Worm (Caenorhabditis elegans) whole organism, L3 larva: ENCODE measurements around the gene T19D2.13.

Experiments
- R02D3.7 ChIP-seq: fragments of 150-350 bp; optimal IDR thresholded peaks from 2 replicates; lab custom pipeline; 2014; ENCODE audit warnings: missing biosample characterization, missing genetic modification characterization
- ZK546.5 ChIP-seq: sonication (generic microtip); optimal IDR thresholded peaks from 2 replicates; lab custom pipeline; 2017; ENCODE audit warnings: missing biosample characterization, missing genetic modification characterization
- aly-2 ChIP-seq: fragments of 150-350 bp; optimal IDR thresholded peaks from 2 replicates; lab custom pipeline; 2014; ENCODE audit warnings: missing biosample characterization, missing genetic modification characterization
- ama-1 ChIP-seq: fragments of 150-350 bp; optimal IDR thresholded peaks from 2 replicates; lab custom pipeline; 2018
- ceh-28 ChIP-seq: fragments of 150-350 bp; optimal IDR thresholded peaks from 2 replicates; lab custom pipeline; 2014; ENCODE audit warnings: missing biosample characterization, missing genetic modification reagents, missing genetic modification characterization
- ceh-82 ChIP-seq: fragments of 150-350 bp; optimal IDR thresholded peaks from 2 replicates; lab custom pipeline; 2014; ENCODE audit warnings: missing biosample characterization, missing genetic modification characterization
- ceh-9 ChIP-seq: sonication (generic microtip); optimal IDR thresholded peaks from 2 replicates; lab custom pipeline; 2018; ENCODE audit warnings: missing biosample characterization, missing genetic modification characterization
- daf-12 ChIP-seq: fragments of 150-350 bp; optimal IDR thresholded peaks from 2 replicates; lab custom pipeline; 2014; ENCODE audit warnings: missing biosample characterization, missing genetic modification reagents, missing genetic modification characterization
- elt-2 ChIP-seq: sonication (generic microtip); optimal IDR thresholded peaks from 2 replicates; lab custom pipeline; 2016; ENCODE audit warnings: missing genetic modification reagents, mild to moderate bottlenecking, missing genetic modification characterization, missing compliant biosample characterization
- elt-3 ChIP-seq, 3 experiments: fragments of 150-350 bp in 1 of 3; sonication (generic microtip) in 2 of 3; optimal IDR thresholded peaks; 2 replicates in 2 of 3; 4 replicates in 1 of 3; lab custom pipeline; 2014 to 2017; ENCODE audit warnings: missing biosample characterization in 3 of 3, missing genetic modification characterization in 3 of 3
- eor-1 ChIP-seq, 2 experiments: fragments of 150-350 bp; optimal IDR thresholded peaks; 2 replicates each; lab custom pipeline; 2014 to 2018; ENCODE audit warnings: missing biosample characterization in 2 of 2, missing genetic modification characterization in 2 of 2
- fkh-10 ChIP-seq: sonication (generic microtip); optimal IDR thresholded peaks from 2 replicates; lab custom pipeline; 2017; ENCODE audit warnings: missing biosample characterization, missing genetic modification reagents, missing genetic modification characterization
- hmg-11 ChIP-seq: sonication (generic microtip); optimal IDR thresholded peaks from 2 replicates; lab custom pipeline; 2016; ENCODE audit warnings: missing genetic modification characterization, missing compliant biosample characterization
- lin-15B ChIP-seq: fragments of 150-350 bp; optimal IDR thresholded peaks from 2 replicates; lab custom pipeline; 2014; ENCODE audit warnings: missing biosample characterization, missing genetic modification characterization
- lin-39 ChIP-seq: fragments of 150-350 bp; optimal IDR thresholded peaks from 2 replicates; lab custom pipeline; 2018; ENCODE audit warnings: missing biosample characterization, missing genetic modification reagents, missing genetic modification characterization
- lsy-12 ChIP-seq: sonication (generic microtip); optimal IDR thresholded peaks from 2 replicates; lab custom pipeline; 2016; ENCODE audit warnings: mild to moderate bottlenecking, missing genetic modification characterization, missing compliant biosample characterization
- mml-1 ChIP-seq: fragments of 150-350 bp; sonication (generic microtip); optimal IDR thresholded peaks from 3 replicates; lab custom pipeline; 2014; ENCODE audit warnings: missing biosample characterization, missing genetic modification characterization
- nfya-1 ChIP-seq: sonication (generic microtip); optimal IDR thresholded peaks from 2 replicates; lab custom pipeline; 2017; ENCODE audit warnings: missing genetic modification characterization, mild to moderate bottlenecking, missing compliant biosample characterization, antibody characterized with exemption, moderate library complexity; ENCODE audit not compliant: insufficient read depth
- nhr-11 ChIP-seq: fragments of 150-350 bp; optimal IDR thresholded peaks from 2 replicates; lab custom pipeline; 2014; ENCODE audit warnings: missing biosample characterization, missing genetic modification characterization
- nhr-12 ChIP-seq: fragments of 150-350 bp; optimal IDR thresholded peaks from 2 replicates; lab custom pipeline; 2014; ENCODE audit warnings: missing biosample characterization, missing genetic modification characterization
- nhr-76 ChIP-seq: fragments of 150-350 bp; sonication (generic microtip); optimal IDR thresholded peaks from 5 replicates; lab custom pipeline; 2014; ENCODE audit warnings: missing biosample characterization, missing genetic modification characterization
- pha-4 ChIP-seq: fragments of 150-350 bp; optimal IDR thresholded peaks from 2 replicates; lab custom pipeline; 2014; ENCODE audit warnings: missing biosample characterization, missing genetic modification reagents, missing genetic modification characterization
- pqm-1 ChIP-seq: fragments of 150-350 bp; optimal IDR thresholded peaks from 2 replicates; lab custom pipeline; 2017; ENCODE audit warnings: missing biosample characterization, missing genetic modification characterization, inconsistent platforms
- skn-1 ChIP-seq: fragments of 150-350 bp; optimal IDR thresholded peaks from 2 replicates; lab custom pipeline; 2014; ENCODE audit warnings: missing biosample characterization, missing genetic modification characterization
- snpc-4 ChIP-seq: fragments of 150-350 bp; optimal IDR thresholded peaks from 2 replicates; lab custom pipeline; 2014; ENCODE audit warnings: missing biosample characterization, missing genetic modification characterization
- tbx-2 ChIP-seq: sonication (generic microtip); optimal IDR thresholded peaks from 2 replicates; lab custom pipeline; 2016; ENCODE audit warnings: mild to moderate bottlenecking, missing genetic modification characterization, missing compliant biosample characterization

T19D2.13 gene

DNA sequence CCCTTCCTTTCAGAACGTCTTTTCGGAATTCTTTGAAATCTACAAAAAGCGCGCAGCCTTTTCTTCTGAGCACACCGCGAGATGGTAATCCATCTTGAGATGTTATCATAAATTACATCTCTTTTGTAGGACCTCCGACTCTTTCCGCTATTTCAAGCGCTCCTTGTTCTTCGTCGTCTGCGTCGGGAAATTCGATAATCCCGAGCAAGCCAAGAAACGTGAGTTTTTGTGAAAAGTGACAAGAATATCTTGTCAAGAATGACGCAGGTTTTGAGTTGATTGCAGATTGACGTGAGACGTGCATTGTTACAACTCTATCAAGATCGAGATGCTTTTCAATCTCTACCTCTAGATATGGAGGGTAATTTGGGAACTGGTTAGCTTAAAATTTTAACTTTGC is 18.2 kb upstream of the T19D2.13 start:
- TF ChIP-seq fkh-10 (GFP tag; lab: Kevin White, UChicago) (peak; percentile 71), ZK546.5 (tag; lab: Kevin White, UChicago) (no peak), pha-4 (tag; lab: Kevin White, UChicago) (no peak), snpc-4 (tag; lab: Kevin White, UChicago) (no peak), elt-3 (tag; optimal IDR thresholded peaks at IDR 0.05; lab: Kevin White, UChicago) (no peak), pqm-1 (tag; lab: Kevin White, UChicago) (no peak)

DNA sequence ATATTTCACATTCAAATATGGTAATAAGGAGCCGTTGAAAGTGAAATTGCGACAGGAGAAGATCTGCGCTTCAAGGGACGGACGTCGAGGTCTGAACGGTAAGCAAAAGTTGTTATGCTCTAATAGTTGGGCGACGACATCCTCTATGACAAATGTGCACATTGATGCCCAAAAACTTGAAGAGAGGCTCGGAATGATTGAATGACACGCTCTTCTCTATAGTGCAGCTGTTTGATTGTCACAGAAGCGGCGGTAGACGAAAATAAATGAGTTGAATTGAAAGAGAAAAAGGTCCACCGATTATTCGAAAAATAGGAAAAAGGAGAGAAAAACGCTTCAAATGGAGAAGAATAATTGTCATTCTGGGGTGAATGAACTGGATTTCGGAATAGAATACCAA is 17.1 kb upstream of the T19D2.13 start:
- TF ChIP-seq lin-39 (tag; lab: Kevin White, UChicago) (peak; percentile 44), tbx-2 (no peak)

DNA sequence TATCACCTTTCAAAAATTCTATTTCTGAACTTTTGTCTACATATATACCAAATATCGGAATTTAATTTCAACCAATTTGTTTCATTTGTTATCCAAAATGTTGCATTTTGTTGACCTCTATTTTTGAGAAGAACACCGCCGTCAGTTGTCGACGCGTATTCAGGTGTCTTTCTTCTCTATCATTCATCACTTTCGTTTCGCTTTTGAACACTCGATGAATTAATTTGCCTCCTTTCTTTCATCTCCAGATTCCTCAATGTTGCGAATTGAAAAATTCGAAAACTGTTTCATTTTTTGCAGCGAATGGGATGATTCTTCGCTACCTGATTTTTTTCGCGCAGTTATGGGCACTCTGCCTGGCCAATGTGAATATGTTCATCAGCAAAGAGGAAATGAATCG is 16.1 kb upstream of the T19D2.13 start, which contains the start of gene lin-18:
Gene lin-18, plus strand, starts transcription at position 301 of the 400 bp plus-strand sequence.
- TF ChIP-seq daf-12 = no peak
- TF ChIP-seq nfya-1 = no peak
- TF ChIP-seq elt-2 (tag; lab: Kevin White, UChicago) = no peak
- no peak for TF ChIP-seq pqm-1 (tag; lab: Kevin White, UChicago)
- no peak for TF ChIP-seq ceh-9 (tag; lab: Kevin White, UChicago)
- no peak for TF ChIP-seq eor-1 (tag; optimal IDR thresholded peaks at IDR 0.05; lab: Kevin White, UChicago)
- TF ChIP-seq snpc-4 (tag; lab: Kevin White, UChicago) = no peak
- TF ChIP-seq nhr-76 (tag; lab: Kevin White, UChicago) = no peak
- TF ChIP-seq lsy-12 (tag; lab: Kevin White, UChicago) = no peak
- TF ChIP-seq ceh-82 (tag; lab: Kevin White, UChicago) = no peak
- no peak for TF ChIP-seq mml-1 (tag; lab: Kevin White, UChicago)
- TF ChIP-seq, all 47 proteins: peak for 0

DNA sequence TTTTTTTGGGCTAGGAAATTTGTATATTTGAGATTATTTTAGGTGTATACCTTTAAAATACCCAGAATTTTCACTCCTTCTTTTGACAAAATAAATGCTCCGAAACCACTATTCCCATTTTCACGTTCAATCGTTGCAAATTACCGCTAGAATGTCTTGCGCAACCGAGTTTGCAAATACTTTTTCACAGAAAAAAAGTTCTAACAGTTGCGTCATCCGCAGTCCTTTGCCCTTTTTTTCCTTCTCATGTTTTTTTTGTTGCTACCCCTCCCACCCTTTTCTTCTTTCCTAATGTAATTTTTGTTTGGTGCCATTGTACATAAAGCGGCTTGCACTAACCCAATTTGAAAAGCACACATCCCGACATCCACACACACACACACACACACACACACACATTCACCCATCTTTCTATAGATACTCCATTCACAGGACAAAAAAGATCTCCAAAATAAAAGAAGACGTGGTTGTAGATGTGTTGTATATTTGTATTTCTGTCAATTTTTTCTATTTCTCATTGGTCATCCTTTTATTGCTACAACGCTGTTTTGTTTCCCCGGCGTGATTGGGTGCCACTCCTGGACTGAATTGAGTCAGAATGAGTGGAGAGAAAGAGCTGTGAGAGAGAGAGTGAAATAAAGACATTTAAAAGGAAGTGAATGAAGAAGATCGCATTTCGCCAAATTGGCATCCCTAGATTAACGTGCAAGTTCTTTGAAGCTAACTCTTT is 15.5 kb upstream of the T19D2.13 start:
- peak; percentile 23 for TF ChIP-seq nfya-1
- no peak for TF ChIP-seq R02D3.7 (tag; lab: Kevin White, UChicago)

DNA sequence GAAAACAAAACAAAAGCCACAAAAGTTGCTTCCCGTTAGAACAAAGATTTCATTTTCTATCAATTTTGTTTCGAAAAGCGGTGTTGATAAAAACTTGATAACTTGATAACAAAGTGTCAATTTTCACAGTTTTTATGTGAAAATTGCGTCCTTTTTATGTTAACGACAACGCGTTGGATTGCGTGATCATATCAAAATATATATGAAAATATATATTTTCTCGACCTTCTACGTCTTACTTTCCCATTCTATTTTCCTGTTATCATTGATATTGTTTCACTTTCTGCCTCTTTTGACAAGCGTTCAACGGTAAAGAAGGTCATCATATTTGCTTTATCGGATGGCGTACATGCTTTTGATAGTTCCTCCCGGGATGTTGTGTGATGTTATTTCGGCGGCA is 10.6 kb upstream of the T19D2.13 start:
- peak; percentile 28 for TF ChIP-seq pqm-1 (tag; lab: Kevin White, UChicago)
- TF ChIP-seq elt-2 (tag; lab: Kevin White, UChicago) = peak; percentile 81
- TF ChIP-seq pha-4 (tag; lab: Kevin White, UChicago) = peak; percentile 12
- no peak for TF ChIP-seq nhr-11 (tag; lab: Kevin White, UChicago)

DNA sequence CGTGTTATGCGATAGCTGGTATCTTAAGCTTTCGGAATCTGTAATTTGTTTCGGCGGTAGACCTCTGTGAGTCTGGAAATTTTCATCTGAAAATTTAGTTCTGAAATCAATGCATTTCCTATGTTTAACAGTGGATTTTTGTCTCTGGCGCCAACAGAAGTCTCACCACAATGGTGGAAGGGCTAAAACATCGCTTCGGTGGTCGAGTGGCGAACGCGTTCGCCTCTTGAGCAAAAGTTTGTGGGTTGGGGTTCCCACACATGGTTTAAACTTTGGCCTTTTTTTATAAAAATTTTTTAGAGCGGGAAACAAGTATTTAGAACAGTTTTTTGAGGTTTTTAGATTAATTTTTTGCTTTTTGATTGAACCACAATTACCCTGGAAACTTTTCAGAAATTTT is 7.6 kb upstream of the T19D2.13 start:
- TF ChIP-seq nfya-1 (no peak), lin-15B (tag; lab: Kevin White, UChicago) (no peak), daf-12 (no peak), pha-4 (tag; lab: Kevin White, UChicago) (no peak), nhr-11 (tag; lab: Kevin White, UChicago) (no peak)

DNA sequence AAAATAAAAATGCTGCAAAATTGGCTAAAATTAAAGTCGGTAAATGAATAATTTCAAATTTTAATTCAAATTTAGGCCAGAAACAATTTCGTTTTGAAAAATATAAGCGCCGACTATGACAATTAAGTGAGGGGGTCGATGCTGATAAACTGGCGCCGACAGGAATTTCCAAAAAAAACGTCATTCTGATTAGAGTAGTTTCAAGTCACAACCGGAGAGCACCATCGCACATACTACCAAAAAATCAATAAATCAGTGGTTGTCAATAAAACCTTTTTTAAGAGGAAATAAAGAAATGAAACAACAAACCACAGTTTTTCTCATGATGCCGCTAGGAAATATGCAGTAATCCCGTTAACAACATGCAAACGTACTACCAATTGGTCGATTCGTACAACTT is 6.9 kb upstream of the T19D2.13 start:
- TF ChIP-seq elt-3 (tag; optimal IDR thresholded peaks at IDR 0.05; lab: Kevin White, UChicago) (no peak), nfya-1 (no peak), ceh-28 (tag; lab: Kevin White, UChicago) (peak; percentile 4), pqm-1 (tag; lab: Kevin White, UChicago) (peak; percentile 68), elt-2 (tag; lab: Kevin White, UChicago) (peak; percentile 78), skn-1 (tag; lab: Kevin White, UChicago) (peak; percentile 28), nhr-12 (tag; lab: Kevin White, UChicago) (no peak)
- TF ChIP-seq, all 47 proteins: peak for 4

DNA sequence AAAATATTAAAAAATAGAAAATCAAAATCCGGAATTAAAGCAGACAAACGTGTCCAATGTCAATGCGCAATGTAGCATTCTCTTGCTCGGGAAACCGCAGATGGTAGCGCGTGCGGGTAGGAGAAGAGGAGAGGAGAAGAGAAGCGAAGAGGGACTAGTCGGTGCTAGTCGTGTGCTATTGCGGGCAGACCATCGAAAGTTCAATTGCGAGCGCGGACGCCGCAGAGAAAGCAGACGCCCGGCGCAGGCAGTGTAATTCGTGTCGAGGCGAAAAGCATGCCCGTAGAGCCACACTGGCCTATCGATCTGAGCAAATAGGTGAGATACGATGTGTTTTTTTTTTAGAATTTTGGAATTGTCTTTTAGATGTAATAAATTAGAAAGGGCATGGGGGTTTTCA is 3.5 kb upstream of the T19D2.13 start:
- TF ChIP-seq hmg-11 (tag; lab: Kevin White, UChicago) = peak; percentile 81
- TF ChIP-seq elt-2 (tag; lab: Kevin White, UChicago) = peak; percentile 41
- peak; percentile 66 for TF ChIP-seq pha-4 (tag; lab: Kevin White, UChicago)
- peak; percentile 74 for TF ChIP-seq nfya-1
- TF ChIP-seq aly-2 (tag; lab: Kevin White, UChicago) = no peak
- TF ChIP-seq ama-1 (lab: Kevin White, UChicago) = peak; percentile 19
- TF ChIP-seq fkh-10 (GFP tag; lab: Kevin White, UChicago) = no peak
- TF ChIP-seq mml-1 (tag; lab: Kevin White, UChicago) = no peak
- no peak for TF ChIP-seq elt-3 (tag; optimal IDR thresholded peaks at IDR 0.05; lab: Kevin White, UChicago)
- peak; percentile 84 for TF ChIP-seq lin-39 (tag; lab: Kevin White, UChicago)
- TF ChIP-seq nhr-12 (tag; lab: Kevin White, UChicago) = no peak
